Fruit fly (Drosophila melanogaster) whole organism, adult: ENCODE results near the gene CG14963.

Source experiments
- CG11617 ChIP-seq: fragments of 200-800 bp; sonication (Bioruptor generic); optimal IDR thresholded peaks from 2 replicates; lab custom pipeline; 2017; ENCODE audit warnings: mild to moderate bottlenecking, missing biosample characterization, missing genetic modification reagents, missing genetic modification characterization
- CG12768 ChIP-seq: fragments of 200-800 bp; sonication (Bioruptor generic); optimal IDR thresholded peaks from 2 replicates; lab custom pipeline; 2017; ENCODE audit warnings: missing biosample characterization, missing genetic modification characterization, mild to moderate bottlenecking, moderate library complexity, missing genetic modification reagents
- CG14711 ChIP-seq: fragments of 200-800 bp; sonication (Bioruptor generic); optimal IDR thresholded peaks from 2 replicates; lab custom pipeline; 2018; ENCODE audit warnings: missing biosample characterization, mild to moderate bottlenecking, missing genetic modification characterization, moderate library complexity
- CG1620 ChIP-seq: fragments of 200-800 bp; sonication (Bioruptor generic); optimal IDR thresholded peaks from 2 replicates; lab custom pipeline; 2016; ENCODE audit warnings: missing biosample characterization, missing genetic modification characterization
- CG33017 ChIP-seq: fragments of 200-800 bp; sonication (Bioruptor generic); optimal IDR thresholded peaks from 2 replicates; lab custom pipeline; 2018; ENCODE audit warnings: missing biosample characterization, mild to moderate bottlenecking, missing genetic modification characterization, moderate library complexity
- CG5204 ChIP-seq: fragments of 200-800 bp; sonication (Bioruptor generic); optimal IDR thresholded peaks from 2 replicates; lab custom pipeline; 2016; ENCODE audit warnings: missing biosample characterization, missing genetic modification characterization
- CG7045 ChIP-seq: fragments of 200-800 bp; sonication (Bioruptor generic); optimal IDR thresholded peaks from 2 replicates; lab custom pipeline; 2017; ENCODE audit warnings: missing biosample characterization, mild to moderate bottlenecking, missing genetic modification characterization
- CG7101 ChIP-seq: fragments of 200-800 bp; sonication (Bioruptor generic); optimal IDR thresholded peaks from 2 replicates; lab custom pipeline; 2018; ENCODE audit warnings: missing biosample characterization, mild to moderate bottlenecking, missing genetic modification characterization, moderate library complexity
- Clk ChIP-seq: fragments of 200-800 bp; sonication (Bioruptor generic); optimal IDR thresholded peaks from 2 replicates; lab custom pipeline; 2017; ENCODE audit warnings: missing biosample characterization, missing genetic modification characterization
- Crg-1 ChIP-seq: fragments of 200-800 bp; sonication (Bioruptor generic); optimal IDR thresholded peaks from 2 replicates; lab custom pipeline; 2016; ENCODE audit warnings: missing biosample characterization, missing genetic modification characterization
- Hr96 ChIP-seq: fragments of 200-800 bp; sonication (Bioruptor generic); optimal IDR thresholded peaks from 2 replicates; lab custom pipeline; 2016; ENCODE audit warnings: missing biosample characterization, missing genetic modification characterization
- Mnt ChIP-seq: fragments of 200-800 bp; sonication (Bioruptor generic); optimal IDR thresholded peaks from 2 replicates; lab custom pipeline; 2016; ENCODE audit warnings: missing biosample characterization, mild to moderate bottlenecking, missing genetic modification characterization
- bab1 ChIP-seq: fragments of 200-800 bp; sonication (Bioruptor generic); optimal IDR thresholded peaks from 3 replicates; lab custom pipeline; 2019; ENCODE audit warnings: missing biosample characterization, mild to moderate bottlenecking, missing genetic modification characterization, moderate library complexity
- cic ChIP-seq: fragments of 200-800 bp; sonication (Bioruptor generic); optimal IDR thresholded peaks from 2 replicates; lab custom pipeline; 2017; ENCODE audit warnings: missing biosample characterization, mild to moderate bottlenecking, missing genetic modification characterization, moderate library complexity
- cnc ChIP-seq, 2 experiments: fragments of >200 bp; optimal IDR thresholded peaks; 2 replicates each; lab custom pipeline; 2017
- kay ChIP-seq: fragments of 200-800 bp; sonication (Bioruptor generic); peaks from one replicate; lab custom pipeline; 2016; ENCODE audit warnings: missing biosample characterization, missing genetic modification characterization, borderline replicate concordance
- ovo ChIP-seq: fragments of 200-800 bp; sonication (Bioruptor generic); optimal IDR thresholded peaks from 2 replicates; lab custom pipeline; 2016; ENCODE audit warnings: missing biosample characterization, missing genetic modification characterization
- pad ChIP-seq: fragments of 200-800 bp; sonication (Bioruptor generic); optimal IDR thresholded peaks from 3 replicates; lab custom pipeline; 2017; ENCODE audit warnings: missing biosample characterization, missing genetic modification characterization, mild to moderate bottlenecking, moderate library complexity, missing genetic modification reagents
- tj ChIP-seq: fragments of 200-800 bp; sonication (Bioruptor generic); optimal IDR thresholded peaks from 3 replicates; lab custom pipeline; 2017; ENCODE audit warnings: missing biosample characterization, mild to moderate bottlenecking, missing genetic modification characterization, moderate library complexity
- toe ChIP-seq: fragments of 200-800 bp; sonication (Bioruptor generic); optimal IDR thresholded peaks from 2 replicates; lab custom pipeline; 2016; ENCODE audit warnings: missing biosample characterization, missing genetic modification characterization

Gene CG14963

DNA sequence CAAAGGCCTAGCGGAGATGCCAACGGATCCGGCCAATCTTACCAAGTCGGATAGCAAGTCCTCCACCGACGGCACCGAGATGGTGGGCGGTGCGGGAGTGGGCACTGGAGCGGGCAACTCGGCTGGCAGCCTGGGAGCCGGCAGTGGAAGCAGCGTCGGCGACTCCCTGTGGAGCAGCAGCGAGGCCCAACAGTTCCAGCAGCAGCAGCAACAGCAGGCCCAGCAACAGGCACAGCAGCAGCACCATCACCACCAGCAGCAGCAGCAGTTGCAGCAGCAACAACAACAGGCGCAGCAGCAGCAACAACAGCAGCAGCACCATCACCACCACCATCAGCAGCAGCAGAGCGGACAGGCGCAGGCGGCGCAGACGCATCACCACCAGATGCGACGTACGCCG is 22.0 kb downstream of the CG14963 start:
- TF ChIP-seq toe (GFP tag; lab: Kevin White, UChicago) (no peak), Crg-1 (GFP tag; lab: Kevin White, UChicago) (no peak), cic (GFP tag; lab: Kevin White, UChicago) (no peak), ovo (GFP tag; lab: Kevin White, UChicago) (no peak), CG33017 (tag; lab: Kevin White, UChicago) (no peak), cnc (optimal IDR thresholded peaks at IDR 0.05; lab: Kevin White, UChicago) (no peak), bab1 (GFP tag; lab: Kevin White, UChicago) (no peak), CG7045 (no peak), CG11617 (GFP tag; lab: Kevin White, UChicago) (no peak), kay (GFP tag; lab: Kevin White, UChicago) (no peak), CG5204 (GFP tag; lab: Kevin White, UChicago) (no peak), pad (GFP tag; lab: Kevin White, UChicago) (no peak), tj (GFP tag; lab: Kevin White, UChicago) (no peak), Clk (GFP tag; lab: Kevin White, UChicago) (no peak), CG1620 (GFP tag; lab: Kevin White, UChicago) (no peak), CG7101 (tag; lab: Kevin White, UChicago) (no peak)

DNA sequence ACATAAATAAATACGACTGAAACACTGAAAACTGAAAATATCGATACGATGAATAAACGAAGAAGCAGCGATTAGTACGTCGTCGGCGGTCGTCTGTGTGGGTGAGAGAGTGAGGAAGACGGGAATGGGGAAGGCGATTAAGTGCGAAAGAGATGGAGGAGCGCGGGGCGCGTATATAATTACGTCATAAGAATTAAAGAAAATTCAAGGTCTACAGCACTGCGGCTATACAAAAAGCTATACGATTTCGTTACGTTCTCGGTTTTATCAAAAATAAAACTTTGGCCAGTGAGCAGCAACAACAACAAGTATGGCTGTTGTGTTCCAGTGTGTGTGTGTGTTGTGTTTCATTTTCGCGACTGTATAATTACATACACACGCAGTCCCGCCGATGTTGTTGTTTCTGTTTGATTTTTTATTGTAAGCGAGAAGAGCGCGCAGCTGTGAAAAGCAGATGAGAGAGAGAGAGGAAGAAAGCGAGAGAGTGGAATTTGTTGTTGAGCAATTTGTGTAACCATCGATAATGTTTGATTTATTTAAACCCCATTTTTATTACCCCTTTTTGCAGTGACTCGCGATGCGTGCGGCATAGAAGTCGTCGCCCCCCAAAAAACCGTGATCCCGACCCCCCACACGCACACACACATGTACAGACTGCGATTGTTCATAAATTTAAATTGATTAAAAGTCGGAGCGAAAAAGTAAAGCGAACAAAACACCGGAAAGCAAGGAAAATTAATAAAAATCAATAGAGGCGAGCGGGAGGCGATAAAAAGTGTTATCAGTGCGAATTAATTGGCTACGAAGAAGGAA is 23.1 kb downstream of the CG14963 start:
- TF ChIP-seq Crg-1 (GFP tag; lab: Kevin White, UChicago): no peak
- no peak for TF ChIP-seq toe (GFP tag; lab: Kevin White, UChicago)
- peak; percentile 82 for TF ChIP-seq CG12768 (GFP tag; lab: Kevin White, UChicago)
- TF ChIP-seq CG14711 (tag; lab: Kevin White, UChicago): no peak
- no peak for TF ChIP-seq kay (GFP tag; lab: Kevin White, UChicago)
- TF ChIP-seq pad (GFP tag; lab: Kevin White, UChicago): no peak
- peak; percentile 25 for TF ChIP-seq CG7045
- peak; percentile 94 for TF ChIP-seq cic (GFP tag; lab: Kevin White, UChicago)
- no peak for TF ChIP-seq cnc (optimal IDR thresholded peaks at IDR 0.05; lab: Kevin White, UChicago)
- no peak for TF ChIP-seq bab1 (GFP tag; lab: Kevin White, UChicago)
- no peak for TF ChIP-seq CG5204 (GFP tag; lab: Kevin White, UChicago)
- peak; percentile 47 for TF ChIP-seq Clk (GFP tag; lab: Kevin White, UChicago)
- no peak for TF ChIP-seq CG1620 (GFP tag; lab: Kevin White, UChicago)
- TF ChIP-seq tj (GFP tag; lab: Kevin White, UChicago): peak; percentile 49
- TF ChIP-seq ovo (GFP tag; lab: Kevin White, UChicago): no peak
- peak; percentile 54 for TF ChIP-seq CG11617 (GFP tag; lab: Kevin White, UChicago)
- TF ChIP-seq CG33017 (tag; lab: Kevin White, UChicago): no peak
- peak; percentile 9 for TF ChIP-seq CG7101 (tag; lab: Kevin White, UChicago)
- no peak for TF ChIP-seq Hr96 (GFP tag; lab: Kevin White, UChicago)
- TF ChIP-seq Mnt (GFP tag; lab: Kevin White, UChicago): peak; percentile 77

- TF ChIP-seq cnc (optimal IDR thresholded peaks at IDR 0.05; lab: Kevin White, UChicago) (peak; percentile 80 to 92), Mnt (GFP tag; lab: Kevin White, UChicago) (peak; percentile 71), Crg-1 (GFP tag; lab: Kevin White, UChicago) (peak; percentile 73), ovo (GFP tag; lab: Kevin White, UChicago) (peak; percentile 78), tj (GFP tag; lab: Kevin White, UChicago) (peak; percentile 43), CG33017 (tag; lab: Kevin White, UChicago) (peak; percentile 0), CG1620 (GFP tag; lab: Kevin White, UChicago) (peak; percentile 85), CG7045 (peak; percentile 45), cic (GFP tag; lab: Kevin White, UChicago) (peak; percentile 24), CG5204 (GFP tag; lab: Kevin White, UChicago) (no peak), CG14711 (tag; lab: Kevin White, UChicago) (peak; percentile 48), pad (GFP tag; lab: Kevin White, UChicago) (peak; percentile 55), Clk (GFP tag; lab: Kevin White, UChicago) (peak; percentile 56), Hr96 (GFP tag; lab: Kevin White, UChicago) (peak; percentile 86), kay (GFP tag; lab: Kevin White, UChicago) (no peak), CG11617 (GFP tag; lab: Kevin White, UChicago) (peak; percentile 70), CG7101 (tag; lab: Kevin White, UChicago) (peak; percentile 73), CG12768 (GFP tag; lab: Kevin White, UChicago) (peak; percentile 62), toe (GFP tag; lab: Kevin White, UChicago) (peak; percentile 84), bab1 (GFP tag; lab: Kevin White, UChicago) (peak; percentile 82)
Measured at dm6 chr3L:3148125-3149059, 24.0 kb downstream of the CG14963 start, which contains the start of the genes Usp5 and BtbVII. Gene Usp5 (minus strand): TSS chr3L:3148358. Gene BtbVII (plus strand): TSS chr3L:3148646.

- TF ChIP-seq CG33017 (tag; lab: Kevin White, UChicago): no peak
- peak; percentile 10 for TF ChIP-seq CG11617 (GFP tag; lab: Kevin White, UChicago)
- TF ChIP-seq CG14711 (tag; lab: Kevin White, UChicago): peak; percentile 98
- TF ChIP-seq CG5204 (GFP tag; lab: Kevin White, UChicago): no peak
- TF ChIP-seq Crg-1 (GFP tag; lab: Kevin White, UChicago): no peak
- peak; percentile 21 for TF ChIP-seq CG7045
- no peak for TF ChIP-seq kay (GFP tag; lab: Kevin White, UChicago)
- TF ChIP-seq pad (GFP tag; lab: Kevin White, UChicago): no peak
- no peak for TF ChIP-seq cic (GFP tag; lab: Kevin White, UChicago)
- TF ChIP-seq Clk (GFP tag; lab: Kevin White, UChicago): no peak
- TF ChIP-seq bab1 (GFP tag; lab: Kevin White, UChicago): peak; percentile 55
- TF ChIP-seq toe (GFP tag; lab: Kevin White, UChicago): no peak
- peak; percentile 57 for TF ChIP-seq Mnt (GFP tag; lab: Kevin White, UChicago)
- no peak for TF ChIP-seq cnc (optimal IDR thresholded peaks at IDR 0.05; lab: Kevin White, UChicago)
- no peak for TF ChIP-seq ovo (GFP tag; lab: Kevin White, UChicago)
- peak; percentile 59 for TF ChIP-seq tj (GFP tag; lab: Kevin White, UChicago)
- peak; percentile 27 for TF ChIP-seq CG1620 (GFP tag; lab: Kevin White, UChicago)
- no peak for TF ChIP-seq Hr96 (GFP tag; lab: Kevin White, UChicago)
- TF ChIP-seq CG7101 (tag; lab: Kevin White, UChicago): peak; percentile 12
- peak; percentile 54 for TF ChIP-seq CG12768 (GFP tag; lab: Kevin White, UChicago)
Measured at dm6 chr3L:3143383-3143962, 28.9 kb downstream of the CG14963 start, which contains the start of the genes CG11537 and Alg2. Gene CG11537 (minus strand): TSS chr3L:3143457. Gene Alg2 (plus strand): TSS chr3L:3143808.
